Worm (Caenorhabditis elegans): Measurements from ENCODE around the gene ZK1248.11.
A peak's percentile ranks its signal among the peaks of the same experiment; 100 is the strongest.

ZK1248.11 gene

DNA sequence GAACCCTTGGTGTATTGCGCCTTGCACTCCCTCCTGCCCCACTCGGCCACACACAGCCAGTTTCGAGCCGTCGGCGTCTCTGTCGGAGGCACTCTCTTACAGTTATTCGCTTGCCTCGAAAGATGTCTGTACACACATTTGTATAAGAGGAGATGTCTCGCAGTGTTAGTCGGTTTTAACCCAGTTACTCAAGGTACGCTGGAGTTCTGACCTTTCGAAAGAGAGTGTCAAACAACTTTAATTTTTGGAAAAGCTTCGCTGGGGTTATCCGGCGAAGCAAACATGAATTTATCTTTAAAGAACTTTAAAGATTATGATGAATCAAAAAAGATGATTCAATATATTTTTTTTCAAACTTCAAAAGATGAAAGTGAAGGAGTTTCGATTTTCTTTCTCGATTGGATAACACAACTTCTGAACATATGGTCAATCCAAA lies 16.3 kb upstream of the ZK1248.11 start (continued):
- peak; percentile 96 for TF ChIP-seq ceh-63 (GFP tag; optimal IDR thresholded peaks at IDR 0.05)
- peak; percentile 97 for TF ChIP-seq lin-13 (GFP tag; optimal IDR thresholded peaks at IDR 0.05)
- peak; percentile 99 for TF ChIP-seq ceh-88 (GFP tag; IDR thresholded peaks at IDR 0.05)
- TF ChIP-seq mef-2 (tag; optimal IDR thresholded peaks at IDR 0.05), result peak; percentile 93
- peak; percentile 99 for TF ChIP-seq unc-86 (tag; optimal IDR thresholded peaks at IDR 0.05)
- peak; percentile 99 for TF ChIP-seq nhr-77 (tag; optimal IDR thresholded peaks at IDR 0.05)
- TF ChIP-seq ceh-90 (tag; optimal IDR thresholded peaks at IDR 0.05), result peak; percentile 72
- peak; percentile 98 for TF ChIP-seq nhr-11 (tag; optimal IDR thresholded peaks at IDR 0.05)
- TF ChIP-seq fkh-10 (GFP tag; optimal IDR thresholded peaks at IDR 0.05), result peak; percentile 99
- TF ChIP-seq pqm-1 (tag; optimal IDR thresholded peaks at IDR 0.05), result peak; percentile 76
- TF ChIP-seq nhr-237 (tag; optimal IDR thresholded peaks at IDR 0.05), result peak; percentile 98
- peak; percentile 99 for TF ChIP-seq C16A3.4 (tag; optimal IDR thresholded peaks at IDR 0.05)
- peak; percentile 48 for TF ChIP-seq Y116A8C.19 (tag; optimal IDR thresholded peaks at IDR 0.05; ENCODE audit: borderline replicate concordance)
- peak in 5 of 6 experiments; percentile 91 to 99 (median 95) for TF ChIP-seq elt-3 (tag; optimal IDR thresholded peaks at IDR 0.05)
- peak; percentile 46 to 94 for TF ChIP-seq mdl-1 (tag; optimal IDR thresholded peaks at IDR 0.05)
- TF ChIP-seq efl-3 (GFP tag; optimal IDR thresholded peaks at IDR 0.05), result peak; percentile 90

ce11 chrII:5841866-5842265 lies 13.5 kb upstream of the ZK1248.11 start, which contains the start of gene nep-25:
Gene nep-25, plus strand, starts transcription at chrII:5842240.
- no peak for TF ChIP-seq sup-37 (GFP tag; optimal IDR thresholded peaks at IDR 0.05)
- TF ChIP-seq skn-1 (tag; optimal IDR thresholded peaks at IDR 0.05), result no peak
- no peak for TF ChIP-seq lin-39 (tag; optimal IDR thresholded peaks at IDR 0.05)
- no peak for TF ChIP-seq mab-9 (GFP tag; IDR thresholded peaks at IDR 0.05)
- TF ChIP-seq fos-1 (tag; optimal IDR thresholded peaks at IDR 0.05), result no peak

DNA sequence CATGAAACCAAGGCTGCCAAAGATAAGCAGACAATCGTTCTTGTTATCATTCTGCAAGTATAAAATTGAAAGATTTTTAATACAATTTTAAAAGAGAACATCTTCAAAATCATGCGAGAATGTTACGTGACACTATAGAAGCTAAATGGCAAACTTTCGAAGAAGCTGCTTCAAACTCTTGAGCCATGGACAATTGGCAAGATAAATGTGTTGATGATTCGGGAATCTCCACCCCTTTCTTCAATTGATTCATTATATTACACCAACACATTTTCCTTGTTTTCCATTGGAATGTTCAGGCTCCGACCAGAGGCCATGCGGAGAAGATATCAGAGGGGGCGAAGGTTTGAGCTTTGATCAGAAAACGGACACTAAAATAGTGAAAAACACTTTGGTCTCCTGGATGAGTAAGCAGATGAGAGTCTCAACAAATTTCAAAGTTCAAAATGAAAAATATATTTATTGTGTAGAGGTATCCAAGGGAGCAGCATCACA lies 12.7 kb upstream of the ZK1248.11 start, which contains the start of gene lec-5:
Gene lec-5, minus strand, starts transcription at position 51 of the 495 bp plus-strand sequence.
- TF ChIP-seq nhr-20 (tag; optimal IDR thresholded peaks at IDR 0.05) (peak; percentile 23), lin-39 (tag; optimal IDR thresholded peaks at IDR 0.05) (no peak), ztf-11 (tag; optimal IDR thresholded peaks at IDR 0.05) (no peak), blmp-1 (tag; optimal IDR thresholded peaks at IDR 0.05) (no peak), rnt-1 (tag; optimal IDR thresholded peaks at IDR 0.05) (peak; percentile 56), snu-23 (GFP tag; optimal IDR thresholded peaks at IDR 0.05) (peak; percentile 23), ces-1 (GFP tag; optimal IDR thresholded peaks at IDR 0.05) (no peak), pag-3 (tag; optimal IDR thresholded peaks at IDR 0.05; ENCODE audit: borderline replicate concordance, insufficient read depth) (peak; percentile 79), lsy-2 (tag; optimal IDR thresholded peaks at IDR 0.05) (peak in 1 of 2 experiments; percentile 47), nhr-71 (tag; optimal IDR thresholded peaks at IDR 0.05) (peak; percentile 60), xbp-1 (tag; optimal IDR thresholded peaks at IDR 0.05) (no peak), unc-130 (tag; optimal IDR thresholded peaks at IDR 0.05) (peak; percentile 63), isw-1 (GFP tag; IDR thresholded peaks at IDR 0.05) (no peak), lin-14 (GFP tag; optimal IDR thresholded peaks at IDR 0.05) (peak; percentile 72), mep-1 (tag; optimal IDR thresholded peaks at IDR 0.05) (peak; percentile 2), nhr-19 (GFP tag; conservative IDR thresholded peaks at IDR 0.05) (peak; percentile 38), dsc-1 (tag; optimal IDR thresholded peaks at IDR 0.05) (peak; percentile 56)

ce11 chrII:5839227-5839626 lies 10.8 kb upstream of the ZK1248.11 start, which contains the start of gene ZK1248.19:
Gene ZK1248.19, minus strand, starts transcription at chrII:5839414.
- TF ChIP-seq egl-13 (tag; optimal IDR thresholded peaks at IDR 0.05), result no peak
- no peak for TF ChIP-seq pax-3 (tag; optimal IDR thresholded peaks at IDR 0.05)
- TF ChIP-seq nhr-85 (tag), result peak; percentile 9
- TF ChIP-seq lin-35 (GFP tag; optimal IDR thresholded peaks at IDR 0.05), result peak in 1 of 2 experiments; percentile 39
- TF ChIP-seq fkh-4 (tag; optimal IDR thresholded peaks at IDR 0.05; ENCODE audit: borderline replicate concordance), result no peak
- TF ChIP-seq ces-1 (GFP tag; optimal IDR thresholded peaks at IDR 0.05), result no peak
- TF ChIP-seq nhr-19 (GFP tag; conservative IDR thresholded peaks at IDR 0.05), result no peak
- TF ChIP-seq efl-1 (optimal IDR thresholded peaks at IDR 0.05), result peak; percentile 53 to 54
- TF ChIP-seq efl-1 (GFP tag; optimal IDR thresholded peaks at IDR 0.05 in 1 of 2), result peak; percentile 32 to 95
- TF ChIP-seq ceh-82 (tag; optimal IDR thresholded peaks at IDR 0.05), result peak in 1 of 3 experiments; percentile 13
- no peak for TF ChIP-seq sptf-1 (tag; optimal IDR thresholded peaks at IDR 0.05)
- TF ChIP-seq xbp-1 (tag; optimal IDR thresholded peaks at IDR 0.05), result peak; percentile 15
- TF ChIP-seq nhr-84 (tag; optimal IDR thresholded peaks at IDR 0.05), result no peak
- TF ChIP-seq nhr-71 (tag; optimal IDR thresholded peaks at IDR 0.05), result peak; percentile 43
- TF ChIP-seq nhr-47 (tag; optimal IDR thresholded peaks at IDR 0.05), result peak; percentile 35
- TF ChIP-seq skn-1 (tag; optimal IDR thresholded peaks at IDR 0.05), result no peak
- TF ChIP-seq snu-23 (GFP tag; optimal IDR thresholded peaks at IDR 0.05), result peak; percentile 53
- TF ChIP-seq dsc-1 (tag; optimal IDR thresholded peaks at IDR 0.05), result peak; percentile 14

Data from whole organism, L1 larva.